Fruit fly (Drosophila melanogaster): ENCODE data around the gene CG9287.

Gene CG9287

DNA sequence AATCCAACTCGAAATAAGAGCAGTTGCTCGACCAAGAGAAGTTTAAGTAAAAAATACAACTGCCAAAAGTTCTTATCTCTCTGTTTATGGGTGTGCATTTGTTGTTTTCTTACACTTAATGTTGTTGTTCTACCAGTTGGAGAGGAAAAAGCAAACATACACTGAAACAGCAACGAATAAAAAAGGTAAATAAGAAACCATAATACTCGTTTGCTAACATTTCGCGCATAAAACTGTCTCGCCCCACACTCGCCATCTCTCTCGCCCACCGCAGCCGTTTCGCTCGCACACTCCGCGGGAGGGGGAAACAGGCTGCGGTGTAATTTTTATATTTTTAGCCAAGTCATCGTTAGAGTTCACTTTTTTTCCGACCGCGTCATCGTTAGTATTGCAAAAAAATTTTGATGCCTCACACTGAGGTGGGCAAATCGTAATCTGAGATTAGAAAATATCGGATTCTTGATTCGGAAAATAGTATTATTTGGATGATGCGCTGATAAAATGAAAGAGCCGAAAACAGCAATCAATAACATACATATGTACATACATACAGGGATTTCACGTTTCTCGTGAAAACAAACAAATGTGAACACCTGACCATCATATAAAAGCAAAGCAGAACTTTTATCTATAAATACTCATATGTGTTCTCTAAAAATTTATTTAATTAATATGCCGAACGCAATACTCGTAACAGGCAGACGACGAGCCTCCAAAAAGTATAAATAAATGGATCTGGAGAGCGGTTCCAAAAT lies 13.0 kb upstream of the CG9287 start (continued):
- TF ChIP-seq odd (GFP tag; optimal IDR thresholded peaks at IDR 0.05): no peak
- TF ChIP-seq vnd (GFP tag; IDR thresholded peaks at IDR 0.05; ENCODE audit: partially characterized antibody): no peak
- TF ChIP-seq CG43689 (GFP tag; IDR thresholded peaks at IDR 0.05): no peak
- no peak for TF ChIP-seq grau (tag; optimal IDR thresholded peaks at IDR 0.05)
- no peak for TF ChIP-seq Hr3 (GFP tag; optimal IDR thresholded peaks at IDR 0.05)
- peak; percentile 18; the same call in 1 of the 3 replicates for TF ChIP-seq ci (GFP tag; IDR thresholded peaks at IDR 0.05)
- TF ChIP-seq ftz-f1 (GFP tag; optimal IDR thresholded peaks at IDR 0.05): no peak
- no peak for TF ChIP-seq CG3838 (GFP tag; optimal IDR thresholded peaks at IDR 0.05)
- TF ChIP-seq crc (GFP tag; optimal IDR thresholded peaks at IDR 0.05): peak; percentile 0
- no peak for TF ChIP-seq Elba2 (GFP tag; optimal IDR thresholded peaks at IDR 0.05)
- TF ChIP-seq CG3163 (GFP tag; optimal IDR thresholded peaks at IDR 0.05): peak; percentile 27
- no peak for TF ChIP-seq CG17912 (GFP tag; optimal IDR thresholded peaks at IDR 0.05)
- TF ChIP-seq stc (GFP tag; IDR thresholded peaks at IDR 0.05): no peak
- no peak for TF ChIP-seq kah (GFP tag; optimal IDR thresholded peaks at IDR 0.05)
- no peak for TF ChIP-seq CG6854 (GFP tag; optimal IDR thresholded peaks at IDR 0.05)
- peak; percentile 25 for TF ChIP-seq Side (GFP tag; optimal IDR thresholded peaks at IDR 0.05)
- TF ChIP-seq CG10431 (GFP tag; optimal IDR thresholded peaks at IDR 0.05): no peak
- no peak for TF ChIP-seq Dfd (GFP tag; optimal IDR thresholded peaks at IDR 0.05)
- TF ChIP-seq CG34376 (GFP tag; optimal IDR thresholded peaks at IDR 0.05): peak; percentile 45
- no peak for TF ChIP-seq zen (tag; optimal IDR thresholded peaks at IDR 0.05)
- TF ChIP-seq Ravus (GFP tag; IDR thresholded peaks at IDR 0.05): no peak
- no peak for TF ChIP-seq ttk (GFP tag; IDR thresholded peaks at IDR 0.05)
- no peak for TF ChIP-seq ken (GFP tag; IDR thresholded peaks at IDR 0.05)
- no peak for TF ChIP-seq Nf-YA (GFP tag; IDR thresholded peaks at IDR 0.05)
- TF ChIP-seq CG8290 (GFP tag; optimal IDR thresholded peaks at IDR 0.05): no peak
- TF ChIP-seq CG8290 (tag; optimal IDR thresholded peaks at IDR 0.05): peak in 1 of 2 experiments; percentile 37
- TF ChIP-seq CG6689 (GFP tag; IDR thresholded peaks at IDR 0.05): no peak
- TF ChIP-seq CG13287 (GFP tag; IDR thresholded peaks at IDR 0.05; ENCODE audit: partially characterized antibody): no peak
- no peak for TF ChIP-seq insv (GFP tag; optimal IDR thresholded peaks at IDR 0.05)
- TF ChIP-seq CG14710 (tag; optimal IDR thresholded peaks at IDR 0.05): no peak
- TF ChIP-seq CG10565 (GFP tag; optimal IDR thresholded peaks at IDR 0.05): no peak
- no peak for TF ChIP-seq CoRest (tag; optimal IDR thresholded peaks at IDR 0.05)
- no peak for TF ChIP-seq p53 (GFP tag; optimal IDR thresholded peaks at IDR 0.05)
- peak; percentile 60; the same call in 1 of the 2 replicates for TF ChIP-seq vvl (GFP tag; IDR thresholded peaks at IDR 0.05)
- peak; percentile 49; the same call in 1 of the 2 replicates for TF ChIP-seq CG11247 (GFP tag; IDR thresholded peaks at IDR 0.05)
- no peak for TF ChIP-seq Hr78 (GFP tag; optimal IDR thresholded peaks at IDR 0.05)
- no peak for TF ChIP-seq cad (GFP tag; optimal IDR thresholded peaks at IDR 0.05)
- TF ChIP-seq sisA (GFP tag; IDR thresholded peaks at IDR 0.05): no peak
- TF ChIP-seq CG9609 (GFP tag; optimal IDR thresholded peaks at IDR 0.05): peak; percentile 17
- TF ChIP-seq CG7963 (GFP tag; IDR thresholded peaks at IDR 0.05; ENCODE audit: partially characterized antibody): no peak
- peak; percentile 59 for TF ChIP-seq Ets65A (GFP tag)
- TF ChIP-seq CG15073 (GFP tag; optimal IDR thresholded peaks at IDR 0.05): no peak
- peak; percentile 61 for TF ChIP-seq CG18599 (GFP tag; optimal IDR thresholded peaks at IDR 0.05)
- TF ChIP-seq bcd (GFP tag; optimal IDR thresholded peaks at IDR 0.05): no peak
- no peak for TF ChIP-seq CG14965 (GFP tag; optimal IDR thresholded peaks at IDR 0.05; ENCODE audit: borderline replicate concordance)
- TF ChIP-seq CG12104 (GFP tag; optimal IDR thresholded peaks at IDR 0.05): peak; percentile 5
- peak; percentile 35 for TF ChIP-seq Fer3 (tag; optimal IDR thresholded peaks at IDR 0.05)
- no peak for TF ChIP-seq Dll (GFP tag; IDR thresholded peaks at IDR 0.05; ENCODE audit: partially characterized antibody)
- TF ChIP-seq esg (GFP tag; conservative IDR thresholded peaks at IDR 0.05): no peak
- TF ChIP-seq Sry-δ (GFP tag; optimal IDR thresholded peaks at IDR 0.05): no peak

All from whole organism, embryonic.